Fruit fly (Drosophila melanogaster) whole organism, embryonic: Measurements from ENCODE around the gene brat.

Experiments used
- Ada2b ChIP-seq: fragments of 200-800 bp; sonication (Bioruptor generic); IDR thresholded peaks from 2 replicates; pipeline ENCODE4 v1.3.6; 2022; ENCODE audit warnings: missing biosample characterization, missing genetic modification characterization
- Atf-2 ChIP-seq: fragments of 200-800 bp; sonication (Bioruptor generic); optimal IDR thresholded peaks from 2 replicates; lab custom pipeline; 2016; ENCODE audit warnings: missing biosample characterization, missing genetic modification characterization
- Atf6 ChIP-seq: fragments of 200-800 bp; sonication (Bioruptor generic); IDR thresholded peaks from 2 replicates; pipeline ENCODE4 v1.3.6; 2022; ENCODE audit warnings: missing biosample characterization, missing genetic modification characterization
- CG10147 ChIP-seq: fragments of 200-800 bp; sonication (Bioruptor generic); optimal IDR thresholded peaks from 2 replicates; lab custom pipeline; 2019; ENCODE audit warnings: missing biosample characterization, mild to moderate bottlenecking, missing genetic modification characterization, moderate library complexity
- CG10267 ChIP-seq: fragments of 200-800 bp; sonication (Bioruptor generic); optimal IDR thresholded peaks from 2 replicates; lab custom pipeline; 2018; ENCODE audit warnings: missing biosample characterization, mild to moderate bottlenecking, missing genetic modification characterization, moderate library complexity
- CG10274 ChIP-seq: fragments of 200-800 bp; sonication (Bioruptor generic); optimal IDR thresholded peaks from 3 replicates; lab custom pipeline; 2017; ENCODE audit warnings: missing biosample characterization, mild to moderate bottlenecking, missing genetic modification characterization
- CG12071 ChIP-seq: fragments of 200-800 bp; sonication (Bioruptor generic); optimal IDR thresholded peaks from 3 replicates; lab custom pipeline; 2018; ENCODE audit warnings: missing biosample characterization, mild to moderate bottlenecking, missing genetic modification characterization
- CG14050 ChIP-seq: fragments of 200-800 bp; sonication (Bioruptor generic); IDR thresholded peaks from 3 replicates; pipeline ENCODE4 v1.3.6; 2022; ENCODE audit warnings: missing biosample characterization, missing genetic modification characterization
- CG14965 ChIP-seq: fragments of 200-800 bp; sonication (Bioruptor generic); optimal IDR thresholded peaks from 2 replicates; lab custom pipeline; 2016; ENCODE audit warnings: missing biosample characterization, missing genetic modification characterization, borderline replicate concordance
- CG15011 ChIP-seq: fragments of 200-800 bp; sonication (Bioruptor generic); optimal IDR thresholded peaks from 3 replicates; lab custom pipeline; 2018; ENCODE audit warnings: missing biosample characterization, mild to moderate bottlenecking, missing genetic modification characterization
- CG1832 ChIP-seq: fragments of 200-800 bp; sonication (Bioruptor generic); optimal IDR thresholded peaks from 2 replicates; lab custom pipeline; 2017; ENCODE audit warnings: missing biosample characterization, mild to moderate bottlenecking, missing genetic modification characterization, inconsistent platforms
- CG31224 ChIP-seq: fragments of 200-800 bp; sonication (Bioruptor generic); IDR thresholded peaks from 2 replicates; pipeline ENCODE4 v1.3.6; 2022; ENCODE audit warnings: missing biosample characterization, missing genetic modification characterization
- CG31388 ChIP-seq: fragments of 200-800 bp; sonication (Bioruptor generic); optimal IDR thresholded peaks from 2 replicates; lab custom pipeline; 2016; ENCODE audit warnings: missing biosample characterization, missing genetic modification characterization
- CG3163 ChIP-seq: fragments of 200-800 bp; sonication (Bioruptor generic); optimal IDR thresholded peaks from 3 replicates; lab custom pipeline; 2016; ENCODE audit warnings: missing biosample characterization, missing genetic modification characterization
- CG3995 ChIP-seq: fragments of 200-800 bp; sonication (Bioruptor generic); optimal IDR thresholded peaks from 3 replicates; lab custom pipeline; 2016; ENCODE audit warnings: missing biosample characterization, missing genetic modification characterization
- CG5180 ChIP-seq: fragments of 200-800 bp; sonication (Bioruptor generic); optimal IDR thresholded peaks from 3 replicates; lab custom pipeline; 2017; ENCODE audit warnings: missing biosample characterization, missing genetic modification characterization, mild to moderate bottlenecking, moderate library complexity, missing genetic modification reagents
- CG7372 ChIP-seq: fragments of 200-800 bp; sonication (Bioruptor generic); IDR thresholded peaks from 2 replicates; pipeline ENCODE4 v1.3.6; 2022; ENCODE audit warnings: missing biosample characterization, missing genetic modification characterization
- CoRest ChIP-seq: fragments of 200-800 bp; sonication (Bioruptor generic); optimal IDR thresholded peaks from 3 replicates; lab custom pipeline; 2018; ENCODE audit warnings: missing biosample characterization, mild to moderate bottlenecking, missing genetic modification characterization, moderate library complexity
- D19A ChIP-seq: fragments of 200-800 bp; optimal IDR thresholded peaks from 3 replicates; lab custom pipeline; 2019; ENCODE audit warnings: missing biosample characterization, mild to moderate bottlenecking, missing genetic modification characterization, moderate library complexity
- Dad ChIP-seq: fragments of 200-800 bp; sonication (Bioruptor generic); optimal IDR thresholded peaks from 3 replicates; lab custom pipeline; 2016; ENCODE audit warnings: missing biosample characterization, missing genetic modification characterization
- Ets97D ChIP-seq: fragments of 200-800 bp; sonication (Bioruptor generic); optimal IDR thresholded peaks from 3 replicates; lab custom pipeline; 2016; ENCODE audit warnings: missing biosample characterization, missing genetic modification characterization
- Fer3 ChIP-seq: fragments of 200-800 bp; sonication (Bioruptor generic); optimal IDR thresholded peaks from 2 replicates; lab custom pipeline; 2018; ENCODE audit warnings: missing biosample characterization, mild to moderate bottlenecking, missing genetic modification characterization, moderate library complexity
- HHEX ChIP-seq: fragments of 200-800 bp; sonication (Bioruptor generic); optimal IDR thresholded peaks from 3 replicates; lab custom pipeline; 2017; ENCODE audit warnings: missing biosample characterization, mild to moderate bottlenecking, missing genetic modification characterization, missing genetic modification reagents
- Hmx ChIP-seq: fragments of 200-800 bp; sonication (Bioruptor generic); optimal IDR thresholded peaks from 2 replicates; lab custom pipeline; 2016; ENCODE audit warnings: missing biosample characterization, missing genetic modification characterization
- Kr ChIP-seq: fragments of 200-800 bp; sonication (Bioruptor generic); optimal IDR thresholded peaks from 2 replicates; lab custom pipeline; 2017; ENCODE audit warnings: missing biosample characterization, mild to moderate bottlenecking, missing genetic modification characterization
- Mad ChIP-seq: fragments of 200-800 bp; sonication (Bioruptor generic); optimal IDR thresholded peaks from 2 replicates; lab custom pipeline; 2016; ENCODE audit warnings: missing biosample characterization, missing genetic modification characterization
- YL-1 ChIP-seq: fragments of 200-800 bp; sonication (Bioruptor generic); optimal IDR thresholded peaks from 3 replicates; lab custom pipeline; 2017; ENCODE audit warnings: missing biosample characterization, mild to moderate bottlenecking, missing genetic modification characterization
- al ChIP-seq: fragments of 200-800 bp; sonication (Bioruptor generic); IDR thresholded peaks from 2 replicates; pipeline ENCODE4 v1.3.6; 2022; ENCODE audit warnings: missing biosample characterization, missing genetic modification characterization
- btn ChIP-seq: fragments of 200-800 bp; sonication (Bioruptor generic); optimal IDR thresholded peaks from 2 replicates; lab custom pipeline; 2016; ENCODE audit warnings: missing biosample characterization, missing genetic modification characterization
- ci ChIP-seq: fragments of 200-800 bp; sonication (Bioruptor generic); IDR thresholded peaks from 3 replicates; pipeline ENCODE4 v1.3.6; 2022; ENCODE audit warnings: missing biosample characterization, missing genetic modification characterization
- corto ChIP-seq: fragments of 200-800 bp; sonication (Bioruptor generic); optimal IDR thresholded peaks from 2 replicates; lab custom pipeline; 2016; ENCODE audit warnings: missing biosample characterization, mild to moderate bottlenecking, missing genetic modification characterization, moderate library complexity
- croc ChIP-seq: fragments of 200-800 bp; sonication (Bioruptor generic); conservative IDR thresholded peaks from 3 replicates; pipeline ENCODE4 v1.3.6; 2022; ENCODE audit warnings: missing biosample characterization, missing genetic modification characterization
- dan ChIP-seq: fragments of 200-800 bp; sonication (Bioruptor generic); IDR thresholded peaks from 2 replicates; pipeline ENCODE4 v1.3.6; 2022; ENCODE audit warnings: missing biosample characterization, missing genetic modification characterization
- disco-r ChIP-seq: fragments of 200-800 bp; sonication (Bioruptor generic); optimal IDR thresholded peaks from 2 replicates; lab custom pipeline; 2016; ENCODE audit warnings: missing biosample characterization, missing genetic modification characterization
- dm ChIP-seq: fragments of 200-800 bp; sonication (Bioruptor generic); optimal IDR thresholded peaks from 3 replicates; lab custom pipeline; 2016; ENCODE audit warnings: missing biosample characterization, missing genetic modification characterization
- dmrt11E ChIP-seq: fragments of 200-800 bp; sonication (Bioruptor generic); optimal IDR thresholded peaks from 3 replicates; lab custom pipeline; 2018; ENCODE audit warnings: missing biosample characterization, mild to moderate bottlenecking, missing genetic modification characterization, moderate library complexity
- dmrt99B ChIP-seq: fragments of 200-800 bp; sonication (Bioruptor generic); optimal IDR thresholded peaks from 2 replicates; lab custom pipeline; 2018; ENCODE audit warnings: missing biosample characterization, mild to moderate bottlenecking, missing genetic modification characterization, moderate library complexity
- dysf ChIP-seq: fragments of 200-800 bp; sonication (Bioruptor generic); IDR thresholded peaks from 3 replicates; pipeline ENCODE4 v1.3.6; 2022; ENCODE audit warnings: missing biosample characterization, missing genetic modification characterization
- eve ChIP-seq, 2 experiments: fragments of >200 bp; optimal IDR thresholded peaks; 2 replicates each; lab custom pipeline; 2017; ENCODE audit warnings: missing biosample characterization in 2 of 2, missing genetic modification characterization in 2 of 2
- grau ChIP-seq: fragments of 200-800 bp; optimal IDR thresholded peaks from 3 replicates; lab custom pipeline; 2019; ENCODE audit warnings: missing biosample characterization, mild to moderate bottlenecking, missing genetic modification characterization, moderate library complexity
- gsb ChIP-seq: fragments of 200-800 bp; sonication (Bioruptor generic); IDR thresholded peaks from 2 replicates; pipeline ENCODE4 v1.3.6; 2022; ENCODE audit warnings: missing biosample characterization, missing genetic modification characterization
- nmo ChIP-seq: fragments of 200-800 bp; sonication (Bioruptor generic); optimal IDR thresholded peaks from 2 replicates; lab custom pipeline; 2018; ENCODE audit warnings: missing biosample characterization, mild to moderate bottlenecking, missing genetic modification characterization, moderate library complexity
- p53 ChIP-seq: fragments of 200-800 bp; sonication (Bioruptor generic); optimal IDR thresholded peaks from 2 replicates; lab custom pipeline; 2016; ENCODE audit warnings: missing biosample characterization, missing genetic modification characterization
- peb ChIP-seq: fragments of 200-800 bp; sonication (Bioruptor generic); IDR thresholded peaks from 2 replicates; pipeline ENCODE4 v1.3.6; 2022; ENCODE audit warnings: missing biosample characterization, missing genetic modification characterization
- phol ChIP-seq: fragments of 200-800 bp; sonication (Bioruptor generic); optimal IDR thresholded peaks from 3 replicates; lab custom pipeline; 2018; ENCODE audit warnings: missing biosample characterization, mild to moderate bottlenecking, missing genetic modification characterization, moderate library complexity
- seq ChIP-seq: fragments of 200-800 bp; sonication (Bioruptor generic); IDR thresholded peaks from 2 replicates; pipeline ENCODE4 v1.3.6; 2022; ENCODE audit warnings: missing biosample characterization, missing genetic modification characterization
- slbo ChIP-seq: fragments of 200-800 bp; sonication (Bioruptor generic); IDR thresholded peaks from 2 replicates; pipeline ENCODE4 v1.3.6; 2022; ENCODE audit warnings: missing biosample characterization, missing genetic modification characterization
- so ChIP-seq: fragments of 200-800 bp; sonication (Bioruptor generic); IDR thresholded peaks from 3 replicates; pipeline ENCODE4 v1.3.6; 2022; ENCODE audit warnings: missing biosample characterization, missing genetic modification characterization
- trh ChIP-seq: fragments of 200-800 bp; sonication (Bioruptor generic); optimal IDR thresholded peaks from 2 replicates; lab custom pipeline; 2016; ENCODE audit warnings: missing biosample characterization, missing genetic modification characterization
- tup ChIP-seq: fragments of 200-800 bp; sonication (Bioruptor generic); optimal IDR thresholded peaks from 2 replicates; lab custom pipeline; 2016; ENCODE audit warnings: missing biosample characterization, mild to moderate bottlenecking, missing genetic modification characterization, moderate library complexity
- zf30C ChIP-seq: fragments of 200-800 bp; sonication (Bioruptor generic); optimal IDR thresholded peaks from 3 replicates; lab custom pipeline; 2018; ENCODE audit warnings: missing biosample characterization, mild to moderate bottlenecking, missing genetic modification characterization

brat gene

dm6 chr2L:19142176-19142870 is 8.7 kb downstream of the brat start (continued):
- TF ChIP-seq corto (GFP tag; lab: Kevin White, UChicago) (no peak), dysf (GFP tag; lab: Robert Waterston, UW) (0 out of 3 replicates have a peak, but pooled peaks have one; percentile 26), al (no peak), CG31388 (no peak), CG10274 (GFP tag; lab: Kevin White, UChicago) (no peak), CG15011 (GFP tag; lab: Kevin White, UChicago) (no peak), slbo (GFP tag; lab: Robert Waterston, UW) (no peak), peb (GFP tag; lab: Robert Waterston, UW) (no peak), CG14965 (GFP tag; lab: Kevin White, UChicago) (no peak), p53 (GFP tag; lab: Kevin White, UChicago) (no peak), Kr (GFP tag; lab: Kevin White, UChicago) (no peak), Dad (GFP tag; lab: Kevin White, UChicago) (no peak), CoRest (peak; percentile 11), CG1832 (GFP tag; lab: Kevin White, UChicago) (peak; percentile 13), dan (GFP tag; lab: Robert Waterston, UW) (no peak), eve (GFP tag; optimal IDR thresholded peaks at IDR 0.05; lab: Kevin White, UChicago) (peak in 1 of 2 experiments; percentile 35), Atf6 (GFP tag; lab: Robert Waterston, UW) (0 out of 2 replicates have a peak, but pooled peaks have one; percentile 41), CG3995 (GFP tag; lab: Kevin White, UChicago) (no peak), seq (no peak), croc (GFP tag; lab: Robert Waterston, UW) (no peak), Fer3 (tag; lab: Kevin White, UChicago) (peak; percentile 12), HHEX (peak; percentile 4), dmrt11E (tag; lab: Kevin White, UChicago) (peak; percentile 27), Hmx (GFP tag; lab: Kevin White, UChicago) (no peak), btn (GFP tag; lab: Kevin White, UChicago) (no peak), CG7372 (GFP tag; lab: Robert Waterston, UW) (no peak), D19A (no peak), CG3163 (GFP tag; lab: Kevin White, UChicago) (no peak), Ada2b (GFP tag; lab: Robert Waterston, UW) (no peak), grau (tag; lab: Kevin White, UChicago) (peak; percentile 17), CG10147 (GFP tag; lab: Kevin White, UChicago) (no peak), dmrt99B (tag; lab: Kevin White, UChicago) (no peak), trh (GFP tag; lab: Kevin White, UChicago) (no peak), CG5180 (no peak), YL-1 (GFP tag; lab: Kevin White, UChicago) (no peak), CG31224 (GFP tag; lab: Robert Waterston, UW) (no peak), Ets97D (GFP tag; lab: Kevin White, UChicago) (no peak), dm (GFP tag; lab: Kevin White, UChicago) (no peak), CG12071 (GFP tag; lab: Kevin White, UChicago) (no peak), gsb (no peak), CG10267 (tag; lab: Kevin White, UChicago) (no peak), nmo (no peak), Mad (GFP tag; lab: Kevin White, UChicago) (no peak), phol (tag; lab: Kevin White, UChicago) (peak; percentile 10), so (GFP tag; lab: Robert Waterston, UW) (no peak), ci (no peak), Atf-2 (no peak), zf30C (GFP tag; lab: Kevin White, UChicago) (no peak), tup (no peak), CG14050 (no peak), disco-r (GFP tag; lab: Kevin White, UChicago) (no peak)
